Fruit fly (Drosophila melanogaster) whole organism, embryonic: ENCODE measurements around the gene CG5079.

Experiments
- B-H1 ChIP-seq: fragments of 200-800 bp; sonication (Bioruptor generic); IDR thresholded peaks from 3 replicates; pipeline ENCODE4 v1.3.6; 2022; ENCODE audit warnings: missing biosample characterization, missing genetic modification characterization
- BEAF-32 ChIP-seq: fragments of 200-800 bp; sonication (Bioruptor generic); optimal IDR thresholded peaks from 3 replicates; lab custom pipeline; 2017; ENCODE audit warnings: missing biosample characterization, missing genetic modification characterization, mild to moderate bottlenecking, moderate library complexity, missing genetic modification reagents
- Bgb ChIP-seq: fragments of 200-800 bp; sonication (Bioruptor generic); IDR thresholded peaks from 2 replicates; pipeline ENCODE4 v1.3.6; 2022; ENCODE audit warnings: missing biosample characterization, missing genetic modification characterization; ENCODE audit not compliant: partially characterized antibody
- Bteb2 ChIP-seq: fragments of 200-800 bp; sonication (Bioruptor generic); optimal IDR thresholded peaks from 2 replicates; lab custom pipeline; 2016; ENCODE audit warnings: missing biosample characterization, missing genetic modification characterization
- C15 ChIP-seq: fragments of 200-800 bp; sonication (Bioruptor generic); IDR thresholded peaks from 3 replicates; pipeline ENCODE4 v1.3.6; 2022; ENCODE audit warnings: missing biosample characterization, missing genetic modification characterization
- CG10267 ChIP-seq: fragments of 200-800 bp; sonication (Bioruptor generic); optimal IDR thresholded peaks from 2 replicates; lab custom pipeline; 2018; ENCODE audit warnings: missing biosample characterization, mild to moderate bottlenecking, missing genetic modification characterization, moderate library complexity
- CG10274 ChIP-seq: fragments of 200-800 bp; sonication (Bioruptor generic); optimal IDR thresholded peaks from 3 replicates; lab custom pipeline; 2017; ENCODE audit warnings: missing biosample characterization, mild to moderate bottlenecking, missing genetic modification characterization
- CG13296 ChIP-seq: fragments of 200-800 bp; sonication (Bioruptor generic); optimal IDR thresholded peaks from 3 replicates; lab custom pipeline; 2018; ENCODE audit warnings: missing biosample characterization, mild to moderate bottlenecking, missing genetic modification characterization
- CG16815 ChIP-seq: fragments of 200-800 bp; sonication (Bioruptor generic); optimal IDR thresholded peaks from 3 replicates; lab custom pipeline; 2017; ENCODE audit warnings: missing biosample characterization, mild to moderate bottlenecking, missing genetic modification characterization
- CG17186 ChIP-seq: fragments of 200-800 bp; sonication (Bioruptor generic); optimal IDR thresholded peaks from 3 replicates; lab custom pipeline; 2017; ENCODE audit warnings: missing biosample characterization, missing genetic modification reagents, missing genetic modification characterization
- CG2678 ChIP-seq: fragments of 200-800 bp; sonication (Bioruptor generic); optimal IDR thresholded peaks from 3 replicates; lab custom pipeline; 2019; ENCODE audit warnings: missing biosample characterization, mild to moderate bottlenecking, missing genetic modification characterization, moderate library complexity
- CG31224 ChIP-seq: fragments of 200-800 bp; sonication (Bioruptor generic); IDR thresholded peaks from 2 replicates; pipeline ENCODE4 v1.3.6; 2022; ENCODE audit warnings: missing biosample characterization, missing genetic modification characterization
- CG32772 ChIP-seq: fragments of 200-800 bp; sonication (Bioruptor generic); IDR thresholded peaks from 2 replicates; pipeline ENCODE4 v1.3.6; 2022; ENCODE audit warnings: missing biosample characterization, missing genetic modification characterization
- CG3726 ChIP-seq: fragments of 200-800 bp; sonication (Bioruptor generic); IDR thresholded peaks from 3 replicates; pipeline ENCODE4, ENCODE4 v1.3.6; 2022; ENCODE audit warnings: missing biosample characterization, missing genetic modification characterization
- CG6654 ChIP-seq: fragments of 200-800 bp; sonication (Bioruptor generic); optimal IDR thresholded peaks from 2 replicates; lab custom pipeline; 2017; ENCODE audit warnings: missing biosample characterization, mild to moderate bottlenecking, missing genetic modification characterization
- CG7745 ChIP-seq: fragments of 200-800 bp; sonication (Bioruptor generic); optimal IDR thresholded peaks from 2 replicates; lab custom pipeline; 2018; ENCODE audit warnings: missing biosample characterization, mild to moderate bottlenecking, missing genetic modification characterization, moderate library complexity
- CG8359 ChIP-seq: fragments of 200-800 bp; sonication (Bioruptor generic); optimal IDR thresholded peaks from 2 replicates; lab custom pipeline; 2017; ENCODE audit warnings: missing biosample characterization, mild to moderate bottlenecking, missing genetic modification characterization, borderline replicate concordance
- D19A ChIP-seq: fragments of 200-800 bp; optimal IDR thresholded peaks from 3 replicates; lab custom pipeline; 2019; ENCODE audit warnings: missing biosample characterization, mild to moderate bottlenecking, missing genetic modification characterization, moderate library complexity
- Dfd ChIP-seq, 2 experiments: fragments of >200 bp; optimal IDR thresholded peaks; 2 replicates each; lab custom pipeline; 2017; ENCODE audit warnings: missing biosample characterization in 2 of 2, missing genetic modification characterization in 2 of 2
- ERR ChIP-seq: fragments of 200-800 bp; sonication (Bioruptor generic); optimal IDR thresholded peaks from 2 replicates; lab custom pipeline; 2016; ENCODE audit warnings: missing biosample characterization, missing genetic modification characterization
- Elba2 ChIP-seq: fragments of 200-800 bp; sonication (Bioruptor generic); optimal IDR thresholded peaks from 3 replicates; lab custom pipeline; 2016; ENCODE audit warnings: missing biosample characterization, missing genetic modification characterization
- Fer3 ChIP-seq: fragments of 200-800 bp; sonication (Bioruptor generic); optimal IDR thresholded peaks from 2 replicates; lab custom pipeline; 2018; ENCODE audit warnings: missing biosample characterization, mild to moderate bottlenecking, missing genetic modification characterization, moderate library complexity
- GATAe ChIP-seq: fragments of 200-800 bp; sonication (Bioruptor generic); conservative IDR thresholded peaks from 2 replicates; pipeline ENCODE4 v1.3.6; 2022; ENCODE audit warnings: missing biosample characterization, missing genetic modification characterization
- HmgZ ChIP-seq: fragments of 200-800 bp; sonication (Bioruptor generic); optimal IDR thresholded peaks from 2 replicates; lab custom pipeline; 2018; ENCODE audit warnings: missing biosample characterization, mild to moderate bottlenecking, missing genetic modification characterization
- NK7.1 ChIP-seq: fragments of 200-800 bp; sonication (Bioruptor generic); optimal IDR thresholded peaks from 3 replicates; lab custom pipeline; 2016; ENCODE audit warnings: missing biosample characterization, missing genetic modification characterization
- Nf-YC ChIP-seq: fragments of 200-800 bp; optimal IDR thresholded peaks from 3 replicates; lab custom pipeline; 2019; ENCODE audit warnings: missing biosample characterization, mild to moderate bottlenecking, missing genetic modification characterization, moderate library complexity
- PHDP ChIP-seq: fragments of 200-800 bp; sonication (Bioruptor generic); optimal IDR thresholded peaks from 3 replicates; lab custom pipeline; 2018; ENCODE audit warnings: missing biosample characterization, mild to moderate bottlenecking, missing genetic modification characterization, moderate library complexity
- Six4 ChIP-seq: fragments of 200-800 bp; sonication (Bioruptor generic); optimal IDR thresholded peaks from 2 replicates; lab custom pipeline; 2016; ENCODE audit warnings: missing biosample characterization, missing genetic modification characterization
- Spps ChIP-seq: fragments of 200-800 bp; sonication (Bioruptor generic); optimal IDR thresholded peaks from 2 replicates; lab custom pipeline; 2018; ENCODE audit warnings: missing biosample characterization, mild to moderate bottlenecking, missing genetic modification characterization
- Sry-β ChIP-seq: fragments of 200-800 bp; sonication (Bioruptor generic); optimal IDR thresholded peaks from 2 replicates; lab custom pipeline; 2018; ENCODE audit warnings: missing biosample characterization, mild to moderate bottlenecking, missing genetic modification characterization, moderate library complexity
- Sry-δ ChIP-seq: fragments of 200-800 bp; sonication (Bioruptor generic); optimal IDR thresholded peaks from 2 replicates; lab custom pipeline; 2016; ENCODE audit warnings: missing biosample characterization, missing genetic modification characterization
- Ssrp ChIP-seq: fragments of 200-800 bp; sonication (Bioruptor generic); optimal IDR thresholded peaks from 2 replicates; lab custom pipeline; 2018; ENCODE audit warnings: missing biosample characterization, mild to moderate bottlenecking, missing genetic modification characterization, moderate library complexity
- bbx ChIP-seq: fragments of 200-800 bp; sonication (Bioruptor generic); IDR thresholded peaks from 2 replicates; pipeline ENCODE4 v1.3.6; 2022; ENCODE audit warnings: missing biosample characterization, missing genetic modification characterization; ENCODE audit not compliant: partially characterized antibody
- btn ChIP-seq: fragments of 200-800 bp; sonication (Bioruptor generic); optimal IDR thresholded peaks from 2 replicates; lab custom pipeline; 2016; ENCODE audit warnings: missing biosample characterization, missing genetic modification characterization
- cad ChIP-seq: fragments of >200 bp; optimal IDR thresholded peaks from 2 replicates; lab custom pipeline; 2017; ENCODE audit warnings: missing biosample characterization, missing genetic modification characterization
- chn ChIP-seq: fragments of 200-800 bp; sonication (Bioruptor generic); optimal IDR thresholded peaks from 2 replicates; lab custom pipeline; 2016; ENCODE audit warnings: missing biosample characterization, missing genetic modification characterization
- croc ChIP-seq: fragments of 200-800 bp; sonication (Bioruptor generic); conservative IDR thresholded peaks from 3 replicates; pipeline ENCODE4 v1.3.6; 2022; ENCODE audit warnings: missing biosample characterization, missing genetic modification characterization
- da ChIP-seq: fragments of 200-800 bp; sonication (Bioruptor generic); optimal IDR thresholded peaks from 2 replicates; lab custom pipeline; 2016; ENCODE audit warnings: missing biosample characterization, missing genetic modification characterization
- dati ChIP-seq: fragments of 200-800 bp; sonication (Bioruptor generic); IDR thresholded peaks from 2 replicates; pipeline ENCODE4 v1.3.6; 2022; ENCODE audit warnings: missing biosample characterization, missing genetic modification characterization
- esg ChIP-seq: fragments of 200-800 bp; sonication (Bioruptor generic); conservative IDR thresholded peaks from 2 replicates; pipeline ENCODE4 v1.3.6; 2022; ENCODE audit warnings: missing biosample characterization, missing genetic modification characterization
- fd64A ChIP-seq: fragments of 200-800 bp; sonication (Bioruptor generic); optimal IDR thresholded peaks from 3 replicates; lab custom pipeline; 2018; ENCODE audit warnings: missing biosample characterization, mild to moderate bottlenecking, missing genetic modification characterization
- lola ChIP-seq, 3 experiments: fragments of >200 bp in 2 of 3; fragments of 200-800 bp in 1 of 3; sonication (Bioruptor generic) in 1 of 3; optimal IDR thresholded peaks; 2 replicates each; lab custom pipeline; 2017 to 2019; ENCODE audit warnings: missing biosample characterization in 3 of 3, missing genetic modification characterization in 3 of 3, mild to moderate bottlenecking in 1 of 3, moderate library complexity in 1 of 3
- lov ChIP-seq, 2 experiments: fragments of 200-800 bp in 1 of 2; fragments of >200 bp in 1 of 2; sonication (Bioruptor generic) in 1 of 2; IDR thresholded peaks in 1 of 2; optimal IDR thresholded peaks in 1 of 2; 2 replicates in 1 of 2; 3 replicates in 1 of 2; pipeline versions ENCODE4 v1.3.6 to Lab custom; 2017 to 2022; ENCODE audit warnings: missing biosample characterization in 1 of 2, missing genetic modification characterization in 1 of 2
- maf-S ChIP-seq: fragments of 200-800 bp; sonication (Bioruptor generic); optimal IDR thresholded peaks from 2 replicates; lab custom pipeline; 2016; ENCODE audit warnings: missing biosample characterization, missing genetic modification characterization
- otp ChIP-seq: fragments of 200-800 bp; sonication (Bioruptor generic); IDR thresholded peaks from 3 replicates; pipeline ENCODE4, ENCODE4 v1.3.6; 2022; ENCODE audit warnings: missing biosample characterization, missing genetic modification characterization
- prd ChIP-seq, 3 experiments: fragments of >200 bp in 2 of 3; fragments of 200-800 bp in 1 of 3; sonication (Bioruptor generic) in 1 of 3; optimal IDR thresholded peaks in 2 of 3; IDR thresholded peaks in 1 of 3; 2 replicates in 2 of 3; 3 replicates in 1 of 3; pipeline versions ENCODE4 v1.3.6 to Lab custom; 2017 to 2022; ENCODE audit warnings: missing biosample characterization in 1 of 3, missing genetic modification characterization in 1 of 3
- repo ChIP-seq: fragments of 200-800 bp; sonication (Bioruptor generic); optimal IDR thresholded peaks from 2 replicates; lab custom pipeline; 2016; ENCODE audit warnings: missing biosample characterization, missing genetic modification characterization
- twi ChIP-seq: fragments of 200-800 bp; optimal IDR thresholded peaks from 2 replicates; lab custom pipeline; 2019; ENCODE audit warnings: missing biosample characterization, mild to moderate bottlenecking, missing genetic modification characterization, moderate library complexity
- zen2 ChIP-seq: fragments of 200-800 bp; sonication (Bioruptor generic); IDR thresholded peaks from 3 replicates; pipeline ENCODE4 v1.3.6; 2022; ENCODE audit warnings: missing biosample characterization, missing genetic modification characterization; ENCODE audit not compliant: partially characterized antibody

Gene CG5079

dm6 chr3R:25631079-25631478, 17.6 kb downstream of the CG5079 start (continued):
- TF ChIP-seq Dfd (GFP tag; optimal IDR thresholded peaks at IDR 0.05; lab: Kevin White, UChicago) (no peak), CG2678 (tag; lab: Kevin White, UChicago) (peak; percentile 78), GATAe (GFP tag; lab: Robert Waterston, UW) (no peak), lov (optimal IDR thresholded peaks at IDR 0.05; lab: Kevin White, UChicago) (no peak), lov (GFP tag; IDR thresholded peaks at IDR 0.05; lab: Robert Waterston, UW) (no peak), Sry-δ (peak; percentile 24), Six4 (GFP tag; lab: Kevin White, UChicago) (peak; percentile 54), CG16815 (GFP tag; lab: Kevin White, UChicago) (peak; percentile 33), prd (optimal IDR thresholded peaks at IDR 0.05; lab: Kevin White, UChicago) (no peak), prd (GFP tag; IDR thresholded peaks at IDR 0.05; lab: Robert Waterston, UW) (peak; percentile 84), PHDP (tag; lab: Kevin White, UChicago) (peak; percentile 72), cad (GFP tag; lab: Kevin White, UChicago) (no peak), Sry-β (GFP tag; lab: Kevin White, UChicago) (no peak), CG31224 (GFP tag; lab: Robert Waterston, UW) (no peak), BEAF-32 (no peak), B-H1 (GFP tag; lab: Robert Waterston, UW) (peak; percentile 64), esg (GFP tag; lab: Robert Waterston, UW) (peak; percentile 75), CG3726 (GFP tag; lab: Robert Waterston, UW) (peak; percentile 76; the same call in 2 of the 3 replicates), CG6654 (GFP tag; lab: Kevin White, UChicago) (peak; percentile 20), otp (GFP tag; lab: Robert Waterston, UW) (peak; percentile 49; the same call in 1 of the 3 replicates), CG10274 (GFP tag; lab: Kevin White, UChicago) (no peak), maf-S (GFP tag; lab: Kevin White, UChicago) (peak; percentile 25), Ssrp (tag; lab: Kevin White, UChicago) (peak; percentile 57), Spps (tag; lab: Kevin White, UChicago) (no peak), Bteb2 (GFP tag; lab: Kevin White, UChicago) (peak; percentile 34), fd64A (GFP tag; lab: Kevin White, UChicago) (peak; percentile 13), HmgZ (peak; percentile 63), NK7.1 (GFP tag; lab: Kevin White, UChicago) (peak; percentile 44), Fer3 (tag; lab: Kevin White, UChicago) (peak; percentile 70), croc (peak; percentile 56), twi (tag; lab: Kevin White, UChicago) (no peak), ERR (GFP tag; lab: Kevin White, UChicago) (peak; percentile 36), C15 (GFP tag; lab: Robert Waterston, UW) (0 out of 3 replicates have a peak, but pooled peaks have one; percentile 42), Bgb (GFP tag; lab: Robert Waterston, UW) (no peak), Elba2 (GFP tag; lab: Kevin White, UChicago) (no peak), dati (GFP tag; lab: Robert Waterston, UW) (no peak), bbx (no peak), CG10267 (tag; lab: Kevin White, UChicago) (peak; percentile 25), btn (GFP tag; lab: Kevin White, UChicago) (peak; percentile 47), repo (peak; percentile 53), CG7745 (tag; lab: Kevin White, UChicago) (no peak), D19A (tag; lab: Kevin White, UChicago) (peak; percentile 58), CG17186 (no peak), CG13296 (GFP tag; lab: Kevin White, UChicago) (peak; percentile 56), da (GFP tag; lab: Kevin White, UChicago) (no peak), lola (GFP tag; optimal IDR thresholded peaks at IDR 0.05; lab: Kevin White, UChicago) (peak in 1 of 3 experiments; percentile 39), CG8359 (peak; percentile 28), Nf-YC (tag; lab: Kevin White, UChicago) (peak; percentile 35), CG32772 (peak; percentile 77), zen2 (GFP tag; lab: Robert Waterston, UW) (no peak), chn (GFP tag; lab: Kevin White, UChicago) (peak; percentile 34)
